Worm (Caenorhabditis elegans): ENCODE results near the gene ZC250.4.

Gene ZC250.4

DNA sequence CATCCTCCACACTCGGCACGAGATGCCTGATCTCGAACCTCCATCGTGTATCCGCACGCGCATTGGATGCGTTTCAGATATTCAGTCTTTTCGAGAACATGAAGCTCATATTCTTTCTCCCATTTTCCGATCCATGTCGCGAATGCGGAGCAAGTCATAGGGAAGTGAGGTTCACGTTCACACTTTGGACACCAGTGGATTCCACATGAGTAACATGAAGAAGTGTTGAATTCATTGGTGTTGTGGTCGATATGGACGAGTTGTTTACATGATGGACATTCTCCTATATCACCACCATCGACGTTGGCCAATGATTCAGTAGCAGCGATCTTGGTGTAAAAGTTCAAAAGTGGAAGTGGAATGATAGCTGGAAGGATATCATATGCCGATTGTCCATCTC, 28.0 kb upstream of the ZC250.4 start:
- no peak for TF ChIP-seq grh-1 (GFP tag; IDR thresholded peaks at IDR 0.05)
- peak; percentile 80 for TF ChIP-seq ama-1 (optimal IDR thresholded peaks at IDR 0.05)
- no peak for TF ChIP-seq sox-4 (tag; optimal IDR thresholded peaks at IDR 0.05)

- TF ChIP-seq lin-15B (tag; optimal IDR thresholded peaks at IDR 0.05) = no peak
- no peak for TF ChIP-seq ceh-82 (tag; optimal IDR thresholded peaks at IDR 0.05)
- peak; percentile 27 for TF ChIP-seq nhr-71 (tag; optimal IDR thresholded peaks at IDR 0.05)
- TF ChIP-seq xbp-1 (tag; optimal IDR thresholded peaks at IDR 0.05) = no peak
- TF ChIP-seq unc-98 (GFP tag; IDR thresholded peaks at IDR 0.05) = no peak
- no peak for TF ChIP-seq mab-9 (GFP tag; IDR thresholded peaks at IDR 0.05)
- no peak for TF ChIP-seq ets-5 (GFP tag; IDR thresholded peaks at IDR 0.05)
- TF ChIP-seq nhr-90 (tag; optimal IDR thresholded peaks at IDR 0.05; ENCODE audit: poor library complexity) = peak; percentile 9
- no peak for TF ChIP-seq unc-30 (tag; optimal IDR thresholded peaks at IDR 0.05)
- no peak for TF ChIP-seq ztf-11 (tag; optimal IDR thresholded peaks at IDR 0.05)
- TF ChIP-seq swsn-7 (tag; optimal IDR thresholded peaks at IDR 0.05) = no peak
- peak; percentile 17 for TF ChIP-seq snu-23 (GFP tag; optimal IDR thresholded peaks at IDR 0.05)
- TF ChIP-seq sox-4 (tag; optimal IDR thresholded peaks at IDR 0.05) = no peak
- TF ChIP-seq ama-1 (optimal IDR thresholded peaks at IDR 0.05) = peak; percentile 74
- no peak for TF ChIP-seq F16B12.6 (tag; optimal IDR thresholded peaks at IDR 0.05)
- peak; percentile 3 for TF ChIP-seq dsc-1 (tag; optimal IDR thresholded peaks at IDR 0.05)
- TF ChIP-seq sup-37 (GFP tag; optimal IDR thresholded peaks at IDR 0.05) = peak; percentile 1
- peak; percentile 32 for TF ChIP-seq nhr-85 (tag)
- TF ChIP-seq lin-35 (GFP tag; optimal IDR thresholded peaks at IDR 0.05) = peak in 1 of 2 experiments; percentile 24
- TF ChIP-seq elt-2 (tag; optimal IDR thresholded peaks at IDR 0.05) = peak; percentile 9
- no peak for TF ChIP-seq Y116A8C.19 (tag; optimal IDR thresholded peaks at IDR 0.05; ENCODE audit: borderline replicate concordance)
- TF ChIP-seq lir-3 (tag; optimal IDR thresholded peaks at IDR 0.05; ENCODE audit: poor library complexity) = peak; percentile 24
- TF ChIP-seq efl-1 (optimal IDR thresholded peaks at IDR 0.05) = peak in 1 of 2 experiments; percentile 2
- peak in 1 of 2 experiments; percentile 90 for TF ChIP-seq efl-1 (GFP tag; optimal IDR thresholded peaks at IDR 0.05 in 1 of 2)
- TF ChIP-seq tbx-2 (tag; optimal IDR thresholded peaks at IDR 0.05) = no peak
- peak; percentile 36 for TF ChIP-seq nhr-47 (tag; optimal IDR thresholded peaks at IDR 0.05)
- TF ChIP-seq nhr-20 (tag; optimal IDR thresholded peaks at IDR 0.05) = no peak
- no peak for TF ChIP-seq isw-1 (GFP tag; IDR thresholded peaks at IDR 0.05)
- TF ChIP-seq ztf-4 (tag; optimal IDR thresholded peaks at IDR 0.05) = peak; percentile 82
- peak; percentile 30 for TF ChIP-seq aly-2 (tag; optimal IDR thresholded peaks at IDR 0.05)
Observed at ce11 chrV:5838576-5839366, 25.8 kb upstream of the ZC250.4 start, which contains the start of gene F26F12.2. Gene F26F12.2, minus strand, starts transcription at chrV:5838613.

ce11 chrV:5836616-5836982, 23.7 kb upstream of the ZC250.4 start, which contains the start of gene col-140:
Gene col-140, minus strand, starts transcription at chrV:5836834.
- TF ChIP-seq nhr-85 (tag) = peak; percentile 33
- TF ChIP-seq efl-1 (optimal IDR thresholded peaks at IDR 0.05) = no peak
- peak in 1 of 2 experiments; percentile 70 for TF ChIP-seq efl-1 (GFP tag; optimal IDR thresholded peaks at IDR 0.05 in 1 of 2)
- no peak for TF ChIP-seq grh-1 (GFP tag; IDR thresholded peaks at IDR 0.05)

ce11 chrV:5835979-5836615, 23.2 kb upstream of the ZC250.4 start:
- TF ChIP-seq ceh-82 (tag; optimal IDR thresholded peaks at IDR 0.05) (no peak), ces-1 (GFP tag; optimal IDR thresholded peaks at IDR 0.05) (no peak), alr-1 (tag; optimal IDR thresholded peaks at IDR 0.05; ENCODE audit: borderline replicate concordance) (no peak), unc-86 (tag; optimal IDR thresholded peaks at IDR 0.05) (no peak), nhr-85 (tag) (no peak), unc-130 (tag; optimal IDR thresholded peaks at IDR 0.05) (no peak), nhr-90 (tag; optimal IDR thresholded peaks at IDR 0.05; ENCODE audit: poor library complexity) (no peak), F16B12.6 (tag; optimal IDR thresholded peaks at IDR 0.05) (no peak), pag-3 (tag; optimal IDR thresholded peaks at IDR 0.05; ENCODE audit: borderline replicate concordance, insufficient read depth) (no peak), hlh-17 (GFP tag; optimal IDR thresholded peaks at IDR 0.05; ENCODE audit: borderline replicate concordance) (no peak), pax-3 (tag; optimal IDR thresholded peaks at IDR 0.05) (no peak), mef-2 (tag; optimal IDR thresholded peaks at IDR 0.05) (no peak), efl-1 (optimal IDR thresholded peaks at IDR 0.05) (no peak), efl-1 (GFP tag; optimal IDR thresholded peaks at IDR 0.05 in 1 of 2) (no peak), tbx-2 (tag; optimal IDR thresholded peaks at IDR 0.05) (no peak), nhr-76 (tag; optimal IDR thresholded peaks at IDR 0.05) (no peak), fkh-10 (GFP tag; optimal IDR thresholded peaks at IDR 0.05) (no peak), aha-1 (tag; optimal IDR thresholded peaks at IDR 0.05) (no peak), isw-1 (GFP tag; IDR thresholded peaks at IDR 0.05) (no peak), tlp-1 (tag; optimal IDR thresholded peaks at IDR 0.05) (no peak), jun-1 (tag; optimal IDR thresholded peaks at IDR 0.05) (no peak)
